Worm (Caenorhabditis elegans): ENCODE measurements around the gene F08D12.12.

DNA sequence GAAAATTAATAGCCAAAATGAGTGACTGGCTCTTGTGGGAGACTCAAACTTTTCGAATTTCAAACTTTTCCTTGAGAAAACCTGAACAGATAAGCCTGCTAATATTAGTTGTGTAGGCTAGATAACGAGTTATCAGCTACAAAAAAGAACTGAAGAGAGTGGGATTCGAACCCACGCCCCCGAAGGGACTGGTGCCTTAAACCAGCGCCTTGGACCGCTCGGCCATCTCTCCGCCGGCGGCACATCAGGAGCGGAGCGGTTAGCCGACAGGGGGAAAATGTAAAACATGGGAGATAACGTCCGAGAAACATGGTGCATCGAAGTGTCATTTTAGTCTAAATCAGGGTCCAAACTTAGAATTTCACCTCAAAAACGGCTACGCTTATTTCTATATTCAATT, 51.2 kb downstream of the F08D12.12 start:
- TF ChIP-seq ztf-11 (tag; optimal IDR thresholded peaks at IDR 0.05) (no peak), nhr-76 (tag; optimal IDR thresholded peaks at IDR 0.05) (no peak), snpc-4 (tag; optimal IDR thresholded peaks at IDR 0.05) (no peak), ceh-39 (tag; optimal IDR thresholded peaks at IDR 0.05) (no peak), ces-1 (GFP tag; optimal IDR thresholded peaks at IDR 0.05) (no peak), zip-8 (tag; optimal IDR thresholded peaks at IDR 0.05) (no peak), nhr-237 (tag; optimal IDR thresholded peaks at IDR 0.05) (no peak), mep-1 (tag; optimal IDR thresholded peaks at IDR 0.05) (no peak), sptf-1 (tag; optimal IDR thresholded peaks at IDR 0.05) (no peak), ceh-43 (GFP tag; optimal IDR thresholded peaks at IDR 0.05) (no peak), M03D4.4 (tag; optimal IDR thresholded peaks at IDR 0.05) (no peak), elt-1 (tag; optimal IDR thresholded peaks at IDR 0.05; ENCODE audit: borderline replicate concordance, insufficient read depth) (no peak), lsy-2 (tag; optimal IDR thresholded peaks at IDR 0.05) (no peak), nhr-2 (tag; optimal IDR thresholded peaks at IDR 0.05) (no peak)
